Fruit fly (Drosophila melanogaster) ovary, adult (tissue): Measurements from ENCODE around the gene CG9672.

Experiments
- CG17801 ChIP-seq: fragments of 200-800 bp; optimal IDR thresholded peaks from 2 replicates; lab custom pipeline; 2019; ENCODE audit warnings: missing biosample characterization, mild to moderate bottlenecking, missing genetic modification characterization, moderate library complexity; ENCODE audit not compliant: partially characterized antibody

Gene CG9672

dm6 chrX:16670691-16671481, 35.8 kb downstream of the CG9672 start:
- TF ChIP-seq CG17801 (GFP tag; lab: Kevin White, UChicago) = no peak

DNA sequence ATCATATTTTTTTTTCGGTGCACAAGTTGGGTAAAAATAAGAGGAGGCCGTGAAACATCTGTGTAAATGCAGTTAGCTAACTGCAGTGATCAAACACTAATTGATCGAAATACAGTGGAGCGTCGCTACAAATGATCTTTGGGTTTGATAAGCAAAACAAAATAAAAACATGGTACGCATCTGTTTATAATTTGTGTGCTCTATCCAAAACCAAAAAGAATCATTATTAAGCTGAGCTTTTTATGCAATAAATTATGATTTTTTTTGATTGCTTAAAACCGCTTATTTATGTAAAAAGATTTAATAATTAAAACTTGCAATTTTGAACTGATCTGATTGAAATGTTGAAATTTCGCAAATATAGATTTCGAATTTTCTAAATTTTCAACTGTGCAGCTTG, 36.4 kb downstream of the CG9672 start:
- no peak for TF ChIP-seq CG17801 (GFP tag; lab: Kevin White, UChicago)

- no peak for TF ChIP-seq CG17801 (GFP tag; lab: Kevin White, UChicago)
Measured at dm6 chrX:16669849-16670248, 36.8 kb downstream of the CG9672 start.

- TF ChIP-seq CG17801 (GFP tag; lab: Kevin White, UChicago) = no peak
Measured at dm6 chrX:16664405-16665064, 42.1 kb downstream of the CG9672 start, which contains the start of gene CG15865. Gene CG15865, minus strand, starts transcription at chrX:16664455.

dm6 chrX:16660632-16661031, 46.0 kb downstream of the CG9672 start:
- TF ChIP-seq CG17801 (GFP tag; lab: Kevin White, UChicago) = no peak
